Worm (Caenorhabditis elegans) whole organism, L3 larva: ENCODE measurements around the gene grd-10.
A peak's percentile ranks its signal among the peaks of the same experiment; 100 is the strongest.

ENCODE experiments used
- ZK546.5 ChIP-seq: sonication (generic microtip); optimal IDR thresholded peaks from 2 replicates; lab custom pipeline; 2017; ENCODE audit warnings: missing biosample characterization, missing genetic modification characterization
- aly-2 ChIP-seq: fragments of 150-350 bp; optimal IDR thresholded peaks from 2 replicates; lab custom pipeline; 2014; ENCODE audit warnings: missing biosample characterization, missing genetic modification characterization
- ama-1 ChIP-seq: fragments of 150-350 bp; optimal IDR thresholded peaks from 2 replicates; lab custom pipeline; 2018
- ceh-16 ChIP-seq: sonication (generic microtip); optimal IDR thresholded peaks from 2 replicates; lab custom pipeline; 2017; ENCODE audit warnings: missing biosample characterization, missing genetic modification characterization
- ceh-28 ChIP-seq: fragments of 150-350 bp; optimal IDR thresholded peaks from 2 replicates; lab custom pipeline; 2014; ENCODE audit warnings: missing biosample characterization, missing genetic modification reagents, missing genetic modification characterization
- daf-12 ChIP-seq: fragments of 150-350 bp; optimal IDR thresholded peaks from 2 replicates; lab custom pipeline; 2014; ENCODE audit warnings: missing biosample characterization, missing genetic modification reagents, missing genetic modification characterization
- egl-27 ChIP-seq: sonication (generic microtip); optimal IDR thresholded peaks from 4 replicates; lab custom pipeline; 2017; ENCODE audit warnings: missing biosample characterization, missing genetic modification reagents, missing genetic modification characterization
- egl-5 ChIP-seq: fragments of 150-350 bp; optimal IDR thresholded peaks from 2 replicates; lab custom pipeline; 2017; ENCODE audit warnings: missing biosample characterization, missing genetic modification reagents, missing genetic modification characterization, inconsistent platforms
- elt-1 ChIP-seq: fragments of 150-350 bp; optimal IDR thresholded peaks from 2 replicates; lab custom pipeline; 2014; ENCODE audit warnings: missing biosample characterization, missing genetic modification characterization
- elt-2 ChIP-seq: sonication (generic microtip); optimal IDR thresholded peaks from 2 replicates; lab custom pipeline; 2016; ENCODE audit warnings: missing genetic modification reagents, mild to moderate bottlenecking, missing genetic modification characterization, missing compliant biosample characterization
- fkh-2 ChIP-seq: fragments of 150-350 bp; optimal IDR thresholded peaks from 2 replicates; lab custom pipeline; 2014; ENCODE audit warnings: missing biosample characterization, missing genetic modification reagents, missing genetic modification characterization
- fos-1 ChIP-seq: fragments of 150-350 bp; optimal IDR thresholded peaks from 2 replicates; lab custom pipeline; 2014; ENCODE audit warnings: missing biosample characterization, missing genetic modification characterization
- hmg-11 ChIP-seq: sonication (generic microtip); optimal IDR thresholded peaks from 2 replicates; lab custom pipeline; 2016; ENCODE audit warnings: missing genetic modification characterization, missing compliant biosample characterization
- jun-1 ChIP-seq: fragments of 150-350 bp; optimal IDR thresholded peaks from 2 replicates; lab custom pipeline; 2014; ENCODE audit warnings: missing biosample characterization, missing genetic modification reagents, missing genetic modification characterization
- lin-39 ChIP-seq: fragments of 150-350 bp; optimal IDR thresholded peaks from 2 replicates; lab custom pipeline; 2018; ENCODE audit warnings: missing biosample characterization, missing genetic modification reagents, missing genetic modification characterization
- mdl-1 ChIP-seq: fragments of 150-350 bp; optimal IDR thresholded peaks from 2 replicates; lab custom pipeline; 2014; ENCODE audit warnings: missing biosample characterization, missing genetic modification characterization
- mml-1 ChIP-seq: fragments of 150-350 bp; sonication (generic microtip); optimal IDR thresholded peaks from 3 replicates; lab custom pipeline; 2014; ENCODE audit warnings: missing biosample characterization, missing genetic modification characterization
- nhr-11 ChIP-seq: fragments of 150-350 bp; optimal IDR thresholded peaks from 2 replicates; lab custom pipeline; 2014; ENCODE audit warnings: missing biosample characterization, missing genetic modification characterization
- nhr-12 ChIP-seq: fragments of 150-350 bp; optimal IDR thresholded peaks from 2 replicates; lab custom pipeline; 2014; ENCODE audit warnings: missing biosample characterization, missing genetic modification characterization
- nhr-237 ChIP-seq: fragments of 150-350 bp; optimal IDR thresholded peaks from 2 replicates; lab custom pipeline; 2014; ENCODE audit warnings: missing biosample characterization, missing genetic modification characterization
- nhr-25 ChIP-seq: sonication (generic microtip); optimal IDR thresholded peaks from 2 replicates; lab custom pipeline; 2017; ENCODE audit warnings: missing biosample characterization, missing genetic modification characterization
- nhr-43 ChIP-seq: sonication (generic microtip); optimal IDR thresholded peaks from 2 replicates; lab custom pipeline; 2016; ENCODE audit warnings: mild to moderate bottlenecking, missing genetic modification characterization, missing compliant biosample characterization; ENCODE audit not compliant: poor library complexity, severe bottlenecking
- nhr-76 ChIP-seq: fragments of 150-350 bp; sonication (generic microtip); optimal IDR thresholded peaks from 5 replicates; lab custom pipeline; 2014; ENCODE audit warnings: missing biosample characterization, missing genetic modification characterization
- pha-4 ChIP-seq: fragments of 150-350 bp; optimal IDR thresholded peaks from 2 replicates; lab custom pipeline; 2014; ENCODE audit warnings: missing biosample characterization, missing genetic modification reagents, missing genetic modification characterization
- pqm-1 ChIP-seq: fragments of 150-350 bp; optimal IDR thresholded peaks from 2 replicates; lab custom pipeline; 2017; ENCODE audit warnings: missing biosample characterization, missing genetic modification characterization, inconsistent platforms
- sea-2 ChIP-seq: fragments of 150-350 bp; sonication (generic microtip); optimal IDR thresholded peaks from 4 replicates; lab custom pipeline; 2014; ENCODE audit warnings: missing biosample characterization, missing genetic modification reagents, missing genetic modification characterization
- skn-1 ChIP-seq: fragments of 150-350 bp; optimal IDR thresholded peaks from 2 replicates; lab custom pipeline; 2014; ENCODE audit warnings: missing biosample characterization, missing genetic modification characterization
- snpc-4 ChIP-seq: fragments of 150-350 bp; optimal IDR thresholded peaks from 2 replicates; lab custom pipeline; 2014; ENCODE audit warnings: missing biosample characterization, missing genetic modification characterization
- tbx-2 ChIP-seq: sonication (generic microtip); optimal IDR thresholded peaks from 2 replicates; lab custom pipeline; 2016; ENCODE audit warnings: mild to moderate bottlenecking, missing genetic modification characterization, missing compliant biosample characterization
- unc-62 ChIP-seq: fragments of 150-350 bp; sonication (generic microtip); optimal IDR thresholded peaks from 4 replicates; lab custom pipeline; 2014; ENCODE audit warnings: missing biosample characterization, missing genetic modification reagents, missing genetic modification characterization
- ztf-4 ChIP-seq: fragments of 150-350 bp; optimal IDR thresholded peaks from 2 replicates; lab custom pipeline; 2014; ENCODE audit warnings: missing biosample characterization, missing genetic modification characterization

The grd-10 gene

ce11 chrIV:3400941-3401340, 39.9 kb upstream of the grd-10 start:
- TF ChIP-seq lin-39 (tag; lab: Kevin White, UChicago) (no peak), nhr-237 (tag; lab: Kevin White, UChicago) (no peak), snpc-4 (no peak), nhr-25 (tag; lab: Kevin White, UChicago) (no peak), ceh-16 (tag; lab: Kevin White, UChicago) (no peak), ceh-28 (tag; lab: Kevin White, UChicago) (no peak), fos-1 (tag; lab: Kevin White, UChicago) (no peak), daf-12 (tag; lab: Kevin White, UChicago) (no peak), mdl-1 (tag; lab: Kevin White, UChicago) (no peak), pqm-1 (tag; lab: Kevin White, UChicago) (peak; percentile 90), pha-4 (tag; lab: Kevin White, UChicago) (peak; percentile 27), egl-5 (tag; lab: Kevin White, UChicago) (no peak), tbx-2 (tag; lab: Kevin White, UChicago) (no peak), sea-2 (GFP tag; lab: Kevin White, UChicago) (no peak), elt-2 (peak; percentile 83)

- TF ChIP-seq nhr-43 (tag; lab: Kevin White, UChicago) (no peak), pqm-1 (tag; lab: Kevin White, UChicago) (no peak), pha-4 (tag; lab: Kevin White, UChicago) (no peak)
Observed at ce11 chrIV:3415383-3415782, 25.5 kb upstream of the grd-10 start, which contains the start of gene lgc-9. lgc-9 (plus strand) TSS chrIV:3415683.

ce11 chrIV:3418741-3419140, 22.1 kb upstream of the grd-10 start:
- TF ChIP-seq ceh-16 (tag; lab: Kevin White, UChicago) (no peak), ztf-4 (no peak), egl-5 (tag; lab: Kevin White, UChicago) (no peak), ceh-28 (tag; lab: Kevin White, UChicago) (peak; percentile 39), nhr-25 (tag; lab: Kevin White, UChicago) (no peak), tbx-2 (tag; lab: Kevin White, UChicago) (no peak)

ce11 chrIV:3422516-3422915, 18.3 kb upstream of the grd-10 start, which contains the start of gene C04C3.6:
C04C3.6 (minus strand) TSS chrIV:3422616.
- TF ChIP-seq nhr-76 (tag; lab: Kevin White, UChicago): no peak
- TF ChIP-seq mdl-1 (tag; lab: Kevin White, UChicago): no peak
- TF ChIP-seq skn-1 (tag; lab: Kevin White, UChicago): no peak
- no peak for TF ChIP-seq hmg-11
- TF ChIP-seq unc-62 (GFP tag; lab: Kevin White, UChicago): no peak
- no peak for TF ChIP-seq mml-1 (tag; lab: Kevin White, UChicago)
- TF ChIP-seq pqm-1 (tag; lab: Kevin White, UChicago): no peak
- TF ChIP-seq sea-2 (GFP tag; lab: Kevin White, UChicago): no peak
- no peak for TF ChIP-seq egl-27 (tag; lab: Kevin White, UChicago)
- no peak for TF ChIP-seq fos-1 (tag; lab: Kevin White, UChicago)
- no peak for TF ChIP-seq nhr-11
- TF ChIP-seq jun-1 (tag; lab: Kevin White, UChicago): no peak
- TF ChIP-seq ama-1 (lab: Kevin White, UChicago): no peak
- TF ChIP-seq pha-4 (tag; lab: Kevin White, UChicago): no peak

- TF ChIP-seq nhr-43 (tag; lab: Kevin White, UChicago): no peak
- TF ChIP-seq aly-2: no peak
- TF ChIP-seq snpc-4: no peak
- TF ChIP-seq egl-5 (tag; lab: Kevin White, UChicago): no peak
- no peak for TF ChIP-seq nhr-11
- TF ChIP-seq elt-1: no peak
- TF ChIP-seq pha-4 (tag; lab: Kevin White, UChicago): no peak
- no peak for TF ChIP-seq nhr-12
- no peak for TF ChIP-seq egl-27 (tag; lab: Kevin White, UChicago)
- TF ChIP-seq fkh-2 (tag; lab: Kevin White, UChicago): no peak
- TF ChIP-seq ceh-28 (tag; lab: Kevin White, UChicago): no peak
- TF ChIP-seq nhr-237 (tag; lab: Kevin White, UChicago): no peak
- TF ChIP-seq ZK546.5 (tag; lab: Kevin White, UChicago): no peak
- TF ChIP-seq lin-39 (tag; lab: Kevin White, UChicago): no peak
Observed at ce11 chrIV:3428434-3428950, 12.4 kb upstream of the grd-10 start, which contains the start of the genes C04C3.9 and srz-60. C04C3.9 (minus strand) TSS chrIV:3428534. srz-60 (plus strand) TSS chrIV:3428900.
